Worm (Caenorhabditis elegans) whole organism, L4/young adult: ENCODE data around the gene F55C12.4.

Source experiments
- W03F9.2 ChIP-seq: fragments of 150-350 bp; optimal IDR thresholded peaks from 2 replicates; lab custom pipeline; 2014; ENCODE audit warnings: missing biosample characterization, missing genetic modification characterization
- dao-5 ChIP-seq: sonication (generic microtip); optimal IDR thresholded peaks from 2 replicates; lab custom pipeline; 2016; ENCODE audit warnings: missing genotype, missing genetic modification characterization, moderate library complexity, missing compliant biosample characterization
- him-1 ChIP-seq: sonication (generic microtip); optimal IDR thresholded peaks from 2 replicates; lab custom pipeline; 2016; ENCODE audit warnings: missing genotype, missing genetic modification reagents, missing genetic modification characterization, missing compliant biosample characterization

Gene F55C12.4

DNA sequence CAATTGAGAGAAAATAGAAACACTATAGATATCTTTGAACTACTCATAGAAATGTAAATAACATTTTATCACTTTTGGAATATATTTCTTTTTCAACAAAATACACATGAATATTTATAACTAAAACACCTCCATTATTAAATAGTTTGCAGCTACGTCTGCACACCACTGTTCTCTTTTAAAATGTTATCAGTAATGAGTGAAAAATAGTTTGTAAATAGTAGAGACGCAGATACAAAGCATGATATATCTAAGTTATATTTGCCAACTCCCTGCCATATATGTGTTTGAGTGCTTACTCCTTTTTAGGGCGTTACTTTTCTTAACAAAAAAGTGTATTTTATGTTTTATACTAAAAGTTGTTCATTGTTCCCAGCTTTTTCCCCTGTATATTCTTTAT lies 12.0 kb downstream of the F55C12.4 start:
- TF ChIP-seq him-1 (tag; lab: Kevin White, UChicago) (no peak), dao-5 (tag; lab: Kevin White, UChicago) (no peak), W03F9.2 (tag; lab: Kevin White, UChicago) (no peak)

DNA sequence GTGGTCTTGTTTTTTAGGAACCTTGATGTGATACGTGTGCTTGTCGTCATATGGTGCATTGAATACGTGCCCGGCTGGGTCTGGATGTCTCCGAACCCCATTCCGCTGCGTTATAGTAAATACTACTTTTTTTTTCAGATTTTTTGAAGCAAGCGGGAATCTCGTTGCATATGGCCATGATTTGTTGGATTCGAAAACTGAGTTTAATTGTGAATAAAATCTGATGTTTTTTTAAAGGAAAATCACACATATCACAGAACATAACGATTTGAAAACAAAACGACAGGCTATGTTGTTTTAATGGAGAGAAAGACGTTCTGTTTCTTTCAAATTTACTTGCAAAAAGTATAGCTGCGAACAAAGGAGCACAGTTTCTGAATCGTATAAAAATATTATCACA lies 12.8 kb downstream of the F55C12.4 start, which contains the start of the genes ZK1248.17 and H41C03.3:
TSS of gene ZK1248.17 (minus strand) at position 101 of the 400 bp plus-strand sequence.
TSS of gene H41C03.3 (plus strand) at position 337 of the 400 bp plus-strand sequence.
- no peak for TF ChIP-seq W03F9.2 (tag; lab: Kevin White, UChicago)
- TF ChIP-seq him-1 (tag; lab: Kevin White, UChicago): no peak
- TF ChIP-seq dao-5 (tag; lab: Kevin White, UChicago): no peak

DNA sequence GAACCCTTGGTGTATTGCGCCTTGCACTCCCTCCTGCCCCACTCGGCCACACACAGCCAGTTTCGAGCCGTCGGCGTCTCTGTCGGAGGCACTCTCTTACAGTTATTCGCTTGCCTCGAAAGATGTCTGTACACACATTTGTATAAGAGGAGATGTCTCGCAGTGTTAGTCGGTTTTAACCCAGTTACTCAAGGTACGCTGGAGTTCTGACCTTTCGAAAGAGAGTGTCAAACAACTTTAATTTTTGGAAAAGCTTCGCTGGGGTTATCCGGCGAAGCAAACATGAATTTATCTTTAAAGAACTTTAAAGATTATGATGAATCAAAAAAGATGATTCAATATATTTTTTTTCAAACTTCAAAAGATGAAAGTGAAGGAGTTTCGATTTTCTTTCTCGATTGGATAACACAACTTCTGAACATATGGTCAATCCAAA lies 13.5 kb downstream of the F55C12.4 start:
- TF ChIP-seq him-1 (tag; lab: Kevin White, UChicago) (peak; percentile 99), W03F9.2 (tag; lab: Kevin White, UChicago) (peak; percentile 97), dao-5 (tag; lab: Kevin White, UChicago) (peak; percentile 92)

DNA sequence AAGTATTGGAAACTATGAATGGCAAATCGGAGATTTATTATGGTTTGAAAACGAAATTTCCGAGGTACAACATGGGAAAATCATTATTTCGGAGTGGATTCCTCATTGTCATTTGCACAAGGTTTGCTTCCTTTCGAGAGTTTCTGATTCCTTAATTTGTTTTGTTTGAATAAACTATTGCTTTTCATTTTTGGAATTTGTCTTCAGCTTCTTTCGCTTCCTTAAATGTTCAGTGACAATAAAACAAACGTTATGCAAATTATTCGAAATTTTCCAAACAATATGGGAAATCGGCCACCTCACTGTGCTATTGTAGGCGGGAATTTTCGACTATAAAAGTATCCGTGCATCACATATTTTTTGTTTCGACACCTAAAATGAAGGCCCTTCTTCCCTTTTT lies 16.4 kb downstream of the F55C12.4 start, which contains the start of gene nep-25:
TSS of gene nep-25 (plus strand) at position 375 of the 400 bp plus-strand sequence.
- TF ChIP-seq dao-5 (tag; lab: Kevin White, UChicago) (no peak), him-1 (tag; lab: Kevin White, UChicago) (no peak), W03F9.2 (tag; lab: Kevin White, UChicago) (no peak)

DNA sequence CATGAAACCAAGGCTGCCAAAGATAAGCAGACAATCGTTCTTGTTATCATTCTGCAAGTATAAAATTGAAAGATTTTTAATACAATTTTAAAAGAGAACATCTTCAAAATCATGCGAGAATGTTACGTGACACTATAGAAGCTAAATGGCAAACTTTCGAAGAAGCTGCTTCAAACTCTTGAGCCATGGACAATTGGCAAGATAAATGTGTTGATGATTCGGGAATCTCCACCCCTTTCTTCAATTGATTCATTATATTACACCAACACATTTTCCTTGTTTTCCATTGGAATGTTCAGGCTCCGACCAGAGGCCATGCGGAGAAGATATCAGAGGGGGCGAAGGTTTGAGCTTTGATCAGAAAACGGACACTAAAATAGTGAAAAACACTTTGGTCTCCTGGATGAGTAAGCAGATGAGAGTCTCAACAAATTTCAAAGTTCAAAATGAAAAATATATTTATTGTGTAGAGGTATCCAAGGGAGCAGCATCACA lies 17.1 kb downstream of the F55C12.4 start, which contains the start of gene lec-5:
TSS of gene lec-5 (minus strand) at position 51 of the 495 bp plus-strand sequence.
- no peak for TF ChIP-seq W03F9.2 (tag; lab: Kevin White, UChicago)
- no peak for TF ChIP-seq dao-5 (tag; lab: Kevin White, UChicago)
- no peak for TF ChIP-seq him-1 (tag; lab: Kevin White, UChicago)

DNA sequence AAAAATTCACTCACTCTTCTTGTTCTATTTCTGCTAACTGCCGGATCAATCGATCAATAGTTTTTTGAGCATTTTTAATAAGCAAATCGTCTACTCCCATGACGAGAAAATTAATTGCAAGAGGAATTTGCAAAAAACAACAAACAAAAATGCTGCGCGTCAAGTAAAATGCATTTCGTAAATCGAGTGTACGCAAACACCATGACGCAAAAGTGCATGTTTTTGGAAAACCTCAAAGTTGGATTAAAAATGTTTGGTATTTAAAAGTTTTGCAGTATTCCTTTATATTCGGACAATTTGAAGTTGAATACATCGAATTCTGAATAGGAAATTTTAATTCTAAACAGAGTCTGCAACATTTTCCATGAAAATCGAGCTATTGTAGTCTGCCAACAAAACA lies 19.0 kb downstream of the F55C12.4 start, which contains the start of gene ZK1248.19:
TSS of gene ZK1248.19 (minus strand) at position 188 of the 400 bp plus-strand sequence.
- TF ChIP-seq him-1 (tag; lab: Kevin White, UChicago) (no peak), W03F9.2 (tag; lab: Kevin White, UChicago) (peak; percentile 38)

DNA sequence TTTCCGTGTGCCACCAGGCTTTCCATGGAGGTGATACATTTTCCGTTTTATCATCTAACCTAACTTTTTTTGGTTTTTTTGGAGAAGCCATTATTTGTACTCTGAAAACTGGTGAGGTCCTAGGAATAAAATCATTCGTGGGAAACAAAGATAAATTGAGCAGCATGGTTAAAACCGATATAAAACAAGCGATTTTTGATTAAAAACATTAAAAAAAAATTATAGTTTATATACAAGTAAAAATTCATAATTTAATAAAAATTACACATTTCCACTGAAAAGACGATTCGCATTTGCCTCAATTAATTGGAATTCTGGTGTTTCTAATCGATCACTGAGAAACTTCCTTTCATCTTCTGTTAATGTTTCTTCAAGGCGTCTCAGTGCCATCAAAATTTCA lies 19.8 kb downstream of the F55C12.4 start, which contains the start of gene ZK1248.15:
TSS of gene ZK1248.15 (minus strand) at position 101 of the 400 bp plus-strand sequence.
- TF ChIP-seq dao-5 (tag; lab: Kevin White, UChicago) (no peak), W03F9.2 (tag; lab: Kevin White, UChicago) (no peak), him-1 (tag; lab: Kevin White, UChicago) (no peak)

DNA sequence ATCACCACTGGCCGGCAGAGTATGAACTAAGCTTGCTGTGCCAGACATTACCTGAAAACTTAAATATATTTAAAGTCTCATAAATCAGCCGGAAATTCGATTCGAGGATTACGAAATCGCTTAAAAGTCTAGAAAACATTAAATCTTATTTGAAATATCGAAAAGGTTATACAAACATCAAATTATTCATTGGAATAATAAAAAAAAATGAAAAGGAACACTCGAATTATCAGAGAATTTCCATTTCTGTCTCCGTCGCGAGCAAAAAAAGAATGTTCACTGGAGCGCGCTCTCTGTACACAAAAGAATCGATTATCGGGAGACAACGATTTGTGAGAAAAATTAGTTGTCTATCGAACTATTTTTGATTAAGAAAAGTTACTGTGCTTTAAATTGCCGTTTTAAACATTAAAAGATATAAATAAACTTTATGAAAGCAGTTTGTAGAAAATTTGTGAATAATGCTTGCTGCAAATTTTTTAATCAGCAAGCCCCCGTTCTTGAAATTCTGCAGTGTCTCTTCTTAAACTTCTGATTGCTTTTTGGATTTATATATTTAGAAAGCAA lies 22.0 kb downstream of the F55C12.4 start, which contains the start of gene fzo-1:
TSS of gene fzo-1 (minus strand) at position 51 of the 567 bp plus-strand sequence.
- no peak for TF ChIP-seq him-1 (tag; lab: Kevin White, UChicago)
- TF ChIP-seq W03F9.2 (tag; lab: Kevin White, UChicago): peak; percentile 34
- no peak for TF ChIP-seq dao-5 (tag; lab: Kevin White, UChicago)

DNA sequence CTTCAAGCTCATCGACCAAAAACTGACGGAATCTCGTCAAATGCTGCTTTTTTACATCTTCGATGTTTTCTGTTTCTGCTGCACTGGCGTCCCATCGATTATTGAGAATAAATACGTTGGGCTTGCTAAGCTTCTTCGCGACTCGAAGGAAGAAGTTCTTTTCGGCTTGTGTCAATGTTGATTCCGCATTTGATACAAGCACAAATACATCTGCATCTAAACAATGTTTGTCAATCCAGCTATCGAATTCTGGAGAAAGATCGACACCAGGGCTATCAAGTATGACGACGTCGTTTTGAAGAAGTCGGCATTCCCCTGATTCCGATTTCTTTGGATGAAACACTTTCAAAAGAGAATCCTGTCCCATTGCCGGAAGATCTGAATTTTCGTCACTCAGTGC lies 23.1 kb downstream of the F55C12.4 start:
- TF ChIP-seq W03F9.2 (tag; lab: Kevin White, UChicago): no peak
- no peak for TF ChIP-seq dao-5 (tag; lab: Kevin White, UChicago)
- no peak for TF ChIP-seq him-1 (tag; lab: Kevin White, UChicago)

DNA sequence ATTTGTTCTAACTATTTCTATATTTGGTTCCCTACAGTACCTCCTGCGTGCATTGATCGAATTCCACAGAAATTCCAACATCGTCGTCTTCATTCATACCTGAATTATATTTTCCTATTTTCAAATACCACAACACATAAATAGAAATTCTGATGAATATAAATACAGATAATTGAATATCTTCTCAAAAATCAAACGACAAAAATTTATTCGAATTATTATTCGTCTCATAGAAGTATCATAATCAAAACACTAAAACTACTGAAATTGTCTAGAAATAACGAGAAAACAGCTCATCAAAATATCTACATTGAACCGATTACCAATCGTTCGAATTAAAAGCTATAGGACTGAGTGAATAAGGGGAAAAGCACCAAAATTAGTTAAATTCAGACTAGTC lies 25.1 kb downstream of the F55C12.4 start, which contains the start of gene gtap-1:
TSS of gene gtap-1 (minus strand) at position 101 of the 400 bp plus-strand sequence.
- TF ChIP-seq W03F9.2 (tag; lab: Kevin White, UChicago): no peak
- no peak for TF ChIP-seq dao-5 (tag; lab: Kevin White, UChicago)
- no peak for TF ChIP-seq him-1 (tag; lab: Kevin White, UChicago)

DNA sequence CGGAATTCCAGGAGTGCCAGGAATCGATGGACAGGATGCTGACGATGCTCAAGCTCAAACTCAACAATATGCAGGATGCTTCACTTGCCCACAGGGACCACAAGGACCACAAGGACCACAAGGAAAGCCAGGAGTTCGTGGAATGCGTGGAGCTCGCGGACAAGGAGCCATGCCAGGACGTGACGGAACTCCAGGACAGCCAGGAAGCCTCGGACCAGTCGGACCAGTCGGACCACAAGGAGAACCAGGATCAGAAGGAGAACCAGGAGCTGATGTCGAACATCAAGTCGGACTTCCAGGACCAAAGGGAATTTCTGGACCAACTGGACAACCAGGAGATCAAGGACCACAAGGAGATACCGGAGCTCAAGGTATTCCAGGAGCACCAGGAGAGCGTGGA lies 26.8 kb downstream of the F55C12.4 start:
- TF ChIP-seq him-1 (tag; lab: Kevin White, UChicago) (no peak), dao-5 (tag; lab: Kevin White, UChicago) (no peak), W03F9.2 (tag; lab: Kevin White, UChicago) (no peak)

DNA sequence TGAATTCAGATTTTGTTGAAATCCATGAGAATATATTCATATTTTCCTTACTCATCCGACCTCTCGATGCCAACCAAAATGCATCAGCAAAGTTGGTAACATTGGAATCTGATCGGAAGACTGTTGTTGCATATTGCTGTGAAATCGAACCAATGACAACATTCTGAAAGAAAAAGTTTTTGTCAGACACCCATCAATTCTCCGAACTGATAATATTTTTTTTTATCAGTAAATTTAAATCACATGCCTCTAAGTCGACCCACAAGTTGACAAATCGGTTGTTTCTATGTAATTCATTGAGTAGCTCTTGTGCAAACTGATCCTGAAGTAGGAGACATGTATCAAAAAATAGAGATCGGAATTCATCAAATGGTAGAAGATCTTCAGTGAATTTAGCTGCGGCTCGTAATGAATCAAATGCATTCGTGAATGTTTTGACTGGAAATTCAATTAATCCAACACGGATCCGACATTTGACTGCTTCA lies 28.2 kb downstream of the F55C12.4 start, which contains the start of gene col-74:
TSS of gene col-74 (plus strand) at position 435 of the 485 bp plus-strand sequence.
- no peak for TF ChIP-seq dao-5 (tag; lab: Kevin White, UChicago)
- TF ChIP-seq him-1 (tag; lab: Kevin White, UChicago): no peak
- no peak for TF ChIP-seq W03F9.2 (tag; lab: Kevin White, UChicago)

DNA sequence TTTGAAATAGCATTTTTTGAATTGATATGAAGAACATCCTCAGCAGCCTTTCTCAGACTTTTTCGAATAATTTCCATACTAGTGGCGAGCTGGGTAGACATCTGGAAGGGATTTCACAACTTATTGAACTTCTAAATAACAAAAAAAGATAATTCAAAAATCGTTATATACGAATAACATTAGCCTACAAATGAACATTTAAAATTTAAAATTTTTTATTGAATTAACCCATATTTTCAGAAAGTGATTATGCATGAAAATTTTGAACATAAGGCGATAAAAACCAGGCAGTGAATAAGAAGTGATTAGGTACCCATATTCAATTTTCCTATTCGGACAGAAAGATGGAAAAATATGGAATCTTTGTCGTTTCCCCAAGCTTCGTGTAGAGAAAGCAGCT lies 29.7 kb downstream of the F55C12.4 start, which contains the start of gene ZK1248.11:
TSS of gene ZK1248.11 (minus strand) at position 101 of the 400 bp plus-strand sequence.
- TF ChIP-seq dao-5 (tag; lab: Kevin White, UChicago): no peak
- no peak for TF ChIP-seq W03F9.2 (tag; lab: Kevin White, UChicago)
- no peak for TF ChIP-seq him-1 (tag; lab: Kevin White, UChicago)
